Worm (Caenorhabditis elegans): ENCODE data around the gene skr-12.
"Not testable (repeated sequence)": the region's sequence is repeated elsewhere in the genome, so short reads cannot be mapped to it uniquely, and the experiment has no call there.

skr-12 gene

ce11 chrIV:17162515-17162914 lies 4.6 kb upstream of the skr-12 start, which contains the start of gene skr-13 (continued):
- TF ChIP-seq Y95B8A.8 (GFP tag; IDR thresholded peaks at IDR 0.05): no peak
- no peak for TF ChIP-seq bed-1 (GFP tag; IDR thresholded peaks at IDR 0.05)
- no peak for TF ChIP-seq rcor-1 (GFP tag; IDR thresholded peaks at IDR 0.05)

ce11 chrIV:17163273-17163672 lies 3.8 kb upstream of the skr-12 start, which contains the start of gene skr-9:
Gene skr-9, plus strand, starts transcription at chrIV:17163573.
- TF ChIP-seq ztf-26 (tag; optimal IDR thresholded peaks at IDR 0.05); dpl-1 (GFP tag; optimal IDR thresholded peaks at IDR 0.05); ccch-3 (GFP tag; optimal IDR thresholded peaks at IDR 0.05): not testable (repeated sequence)

ce11 chrIV:17165734-17166133 lies 1.3 kb upstream of the skr-12 start, which contains the start of gene skr-8:
Gene skr-8, minus strand, starts transcription at chrIV:17165834.
- not testable (repeated sequence) for TF ChIP-seq unc-130 (GFP tag; optimal IDR thresholded peaks at IDR 0.05); unc-62 (GFP tag; optimal IDR thresholded peaks at IDR 0.05); pbrm-1 (GFP tag; IDR thresholded peaks at IDR 0.05)

- no peak for TF ChIP-seq nfya-2 (GFP tag; IDR thresholded peaks at IDR 0.05)
- peak; percentile 88 for TF ChIP-seq nhr-80 (tag; optimal IDR thresholded peaks at IDR 0.05)
Measured at ce11 chrIV:17171732-17172131, 4.7 kb downstream of the skr-12 start.

- TF ChIP-seq nhr-80 (tag; optimal IDR thresholded peaks at IDR 0.05): peak; percentile 45
- TF ChIP-seq Y53G8AR.9 (GFP tag; conservative IDR thresholded peaks at IDR 0.05): no peak
- TF ChIP-seq cebp-2 (GFP tag; IDR thresholded peaks at IDR 0.05): no peak
Measured at ce11 chrIV:17174087-17174486, 7.0 kb downstream of the skr-12 start.

- no peak for TF ChIP-seq ceh-100 (GFP tag; IDR thresholded peaks at IDR 0.05)
- no peak for TF ChIP-seq akir-1 (GFP tag; optimal IDR thresholded peaks at IDR 0.05)
- no peak for TF ChIP-seq snpc-1.3 (tag; optimal IDR thresholded peaks at IDR 0.05; ENCODE audit: insufficient read depth)
- no peak for TF ChIP-seq nhr-120 (GFP tag; IDR thresholded peaks at IDR 0.05)
- no peak for TF ChIP-seq ceh-40 (GFP tag; IDR thresholded peaks at IDR 0.05)
- no peak for TF ChIP-seq nhr-27 (tag; optimal IDR thresholded peaks at IDR 0.05)
Measured at ce11 chrIV:17174980-17175379, 7.9 kb downstream of the skr-12 start.

- no peak for TF ChIP-seq attf-3 (GFP tag; conservative IDR thresholded peaks at IDR 0.05)
- TF ChIP-seq hmg-1.2 (GFP tag; IDR thresholded peaks at IDR 0.05): no peak
- no peak for TF ChIP-seq nfya-1 (tag; optimal IDR thresholded peaks at IDR 0.05; ENCODE audit: borderline replicate concordance, insufficient read depth)
- TF ChIP-seq ekl-4 (GFP tag; IDR thresholded peaks at IDR 0.05): no peak
- TF ChIP-seq nhr-90 (tag; optimal IDR thresholded peaks at IDR 0.05): no peak
- no peak for TF ChIP-seq bed-2 (GFP tag; IDR thresholded peaks at IDR 0.05)
- TF ChIP-seq F39B2.1 (GFP tag; IDR thresholded peaks at IDR 0.05): no peak
- TF ChIP-seq snpc-1.3 (tag; optimal IDR thresholded peaks at IDR 0.05; ENCODE audit: insufficient read depth): no peak
- TF ChIP-seq nhr-27 (tag; optimal IDR thresholded peaks at IDR 0.05): no peak
Measured at ce11 chrIV:17176177-17176576, 9.1 kb downstream of the skr-12 start, which contains the start of gene C52D10.3. Gene C52D10.3, plus strand, starts transcription at chrIV:17176477.

- TF ChIP-seq dox-1 (GFP tag; IDR thresholded peaks at IDR 0.05): peak; percentile 32; the same call in 1 of the 2 replicates
- TF ChIP-seq F52B5.7 (tag; optimal IDR thresholded peaks at IDR 0.05): no peak
- peak; percentile 55 for TF ChIP-seq nhr-80 (tag; optimal IDR thresholded peaks at IDR 0.05)
Measured at ce11 chrIV:17179071-17179470, 12.0 kb downstream of the skr-12 start.

All from whole organism, young adult.